Worm (Caenorhabditis elegans): ENCODE data around the gene ceh-100.
"Not testable (repeated sequence)": the region's sequence is repeated elsewhere in the genome, so short reads cannot be mapped to it uniquely, and the experiment has no call there.

The ceh-100 gene

DNA sequence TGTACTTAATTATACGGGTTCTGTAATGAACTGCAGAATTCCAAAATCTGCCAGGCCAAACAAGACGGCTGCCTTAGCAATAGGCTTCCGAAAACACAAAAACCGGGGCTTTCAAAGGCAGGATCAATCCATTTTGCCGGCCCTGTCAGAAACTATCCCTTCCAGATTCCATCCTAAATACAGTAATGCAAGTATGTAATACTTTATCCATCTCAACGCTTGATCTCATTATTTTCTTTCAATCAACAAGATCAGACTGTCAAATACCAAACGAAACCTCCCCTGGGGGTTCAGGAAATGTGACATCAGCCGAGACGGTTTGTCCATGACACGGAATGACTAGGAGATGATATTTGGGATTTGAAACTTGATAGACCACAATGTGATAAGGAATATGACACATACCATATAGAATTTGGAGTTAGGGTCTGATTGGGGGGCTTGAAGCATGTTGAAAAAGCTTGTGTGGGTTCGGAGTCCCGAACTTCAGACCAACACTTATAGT, 22.7 kb upstream of the ceh-100 start:
- TF ChIP-seq cog-1 (tag; optimal IDR thresholded peaks at IDR 0.05): no peak
- no peak for TF ChIP-seq med-1 (GFP tag; optimal IDR thresholded peaks at IDR 0.05; ENCODE audit: insufficient read depth)
- no peak for TF ChIP-seq ztf-23 (GFP tag; IDR thresholded peaks at IDR 0.05)
- TF ChIP-seq ref-1 (GFP tag; conservative IDR thresholded peaks at IDR 0.05): no peak
- no peak for TF ChIP-seq tab-1 (GFP tag; IDR thresholded peaks at IDR 0.05)
- TF ChIP-seq flt-1 (GFP tag; IDR thresholded peaks at IDR 0.05): no peak
- no peak for TF ChIP-seq klf-2 (GFP tag; conservative IDR thresholded peaks at IDR 0.05)
- TF ChIP-seq ztf-29 (GFP tag; IDR thresholded peaks at IDR 0.05): no peak
- no peak for TF ChIP-seq T22C8.4 (GFP tag; IDR thresholded peaks at IDR 0.05)

DNA sequence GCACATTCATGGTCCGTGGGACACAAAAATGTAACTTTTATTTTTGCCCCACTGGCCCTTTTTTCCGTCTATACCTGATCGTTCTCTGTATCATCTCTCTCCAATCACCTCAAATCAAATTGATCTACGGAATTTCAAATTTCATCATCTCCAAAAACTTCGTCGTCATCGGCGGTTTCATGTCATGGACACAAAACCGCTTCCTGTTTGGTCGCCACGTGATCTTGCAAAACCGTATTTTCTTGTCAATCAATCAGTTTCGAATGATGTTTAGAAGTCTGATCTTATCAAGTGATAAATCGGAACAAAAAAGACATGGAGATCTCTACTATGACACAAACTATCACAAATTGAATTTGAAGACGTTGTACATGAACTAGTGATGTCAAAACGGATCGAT, 22.2 kb upstream of the ceh-100 start:
- TF ChIP-seq ztf-23 (GFP tag; IDR thresholded peaks at IDR 0.05) (no peak), flt-1 (GFP tag; IDR thresholded peaks at IDR 0.05) (no peak), ztf-29 (GFP tag; IDR thresholded peaks at IDR 0.05) (no peak), med-1 (GFP tag; optimal IDR thresholded peaks at IDR 0.05; ENCODE audit: insufficient read depth) (no peak), cog-1 (tag; optimal IDR thresholded peaks at IDR 0.05) (no peak), klf-2 (GFP tag; conservative IDR thresholded peaks at IDR 0.05) (no peak), tab-1 (GFP tag; IDR thresholded peaks at IDR 0.05) (no peak), T22C8.4 (GFP tag; IDR thresholded peaks at IDR 0.05) (no peak), ref-1 (GFP tag; conservative IDR thresholded peaks at IDR 0.05) (no peak)

DNA sequence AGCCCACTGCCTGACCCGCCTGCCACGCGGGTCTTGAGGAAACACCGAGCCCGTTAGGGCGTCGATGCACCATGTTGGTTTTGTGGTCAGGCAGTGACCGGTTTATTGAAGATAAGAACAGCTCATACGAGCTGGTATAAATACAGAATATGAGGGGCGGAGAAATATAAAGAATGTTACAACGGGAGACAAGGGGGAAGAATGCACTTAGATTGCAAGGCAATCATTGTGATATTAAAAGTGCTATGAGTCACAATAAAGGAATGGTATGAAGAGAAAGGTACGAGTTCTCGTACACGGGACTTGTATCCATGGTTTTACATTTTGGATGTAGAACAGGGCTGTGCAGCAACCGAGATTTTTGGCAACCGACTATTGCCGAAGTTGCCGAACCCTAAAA, 21.0 kb upstream of the ceh-100 start, which contains the start of gene Y38E10A.14:
Gene Y38E10A.14, minus strand, starts transcription at position 101 of the 400 bp plus-strand sequence.
- TF ChIP-seq ref-1 (GFP tag; conservative IDR thresholded peaks at IDR 0.05); ztf-29 (GFP tag; IDR thresholded peaks at IDR 0.05); ztf-23 (GFP tag; IDR thresholded peaks at IDR 0.05): not testable (repeated sequence)

DNA sequence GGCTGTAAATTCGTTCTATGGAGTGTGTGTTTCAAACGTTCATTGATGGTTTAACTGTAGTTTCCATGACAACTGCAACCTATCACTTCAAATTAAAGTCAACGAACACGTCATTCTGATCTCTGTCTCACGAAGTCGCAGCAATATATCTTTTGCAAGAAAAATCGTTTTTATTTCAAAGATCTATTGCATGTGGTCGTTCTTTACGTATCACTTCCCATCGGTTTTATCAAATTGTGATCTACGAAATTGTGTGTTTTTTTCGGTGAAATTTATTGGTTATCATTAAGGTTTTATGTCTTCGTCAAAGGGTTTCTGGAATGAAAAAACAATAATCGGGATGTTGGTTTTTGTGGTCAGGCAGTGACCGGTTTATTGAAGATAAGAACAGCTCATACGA, 19.4 kb upstream of the ceh-100 start:
- TF ChIP-seq tab-1 (GFP tag; IDR thresholded peaks at IDR 0.05) (no peak), T22C8.4 (GFP tag; IDR thresholded peaks at IDR 0.05) (no peak), cog-1 (tag; optimal IDR thresholded peaks at IDR 0.05) (no peak), flt-1 (GFP tag; IDR thresholded peaks at IDR 0.05) (no peak), med-1 (GFP tag; optimal IDR thresholded peaks at IDR 0.05; ENCODE audit: insufficient read depth) (no peak), ztf-23 (GFP tag; IDR thresholded peaks at IDR 0.05) (no peak), klf-2 (GFP tag; conservative IDR thresholded peaks at IDR 0.05) (no peak), ref-1 (GFP tag; conservative IDR thresholded peaks at IDR 0.05) (no peak), ztf-29 (GFP tag; IDR thresholded peaks at IDR 0.05) (no peak)

DNA sequence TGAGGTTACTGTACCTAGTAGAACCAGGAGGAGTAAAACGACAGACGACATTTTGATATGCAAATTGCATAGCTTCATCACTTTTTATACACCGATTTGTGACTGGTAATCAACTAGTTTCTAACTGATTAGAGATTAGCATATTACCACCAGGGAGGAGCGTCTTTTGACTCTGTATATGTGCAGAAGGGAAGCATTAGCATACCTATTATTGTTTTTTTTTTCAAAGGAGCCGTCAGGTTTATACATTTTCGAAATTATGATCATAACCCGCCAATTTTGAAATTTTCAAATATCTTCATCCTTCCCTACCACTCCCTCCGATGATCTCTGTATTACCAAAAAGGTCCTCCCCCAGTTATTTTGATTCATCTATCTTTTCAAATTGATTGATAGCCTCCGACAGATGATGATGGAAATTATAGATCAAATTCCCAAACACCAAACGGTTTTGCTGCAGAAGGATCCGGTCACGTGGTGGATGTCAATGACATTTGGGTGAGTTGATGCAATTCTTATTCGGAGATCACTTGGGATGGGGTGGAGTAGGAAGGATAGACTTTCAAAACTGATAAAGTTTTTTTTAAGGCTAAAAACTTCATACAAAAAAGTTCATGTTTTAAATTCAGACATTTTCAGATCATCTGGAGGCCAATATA, 18.6 kb upstream of the ceh-100 start, which contains the start of gene nspe-8:
Gene nspe-8, minus strand, starts transcription at position 51 of the 659 bp plus-strand sequence.
- TF ChIP-seq med-1 (GFP tag; optimal IDR thresholded peaks at IDR 0.05; ENCODE audit: insufficient read depth): no peak
- no peak for TF ChIP-seq flt-1 (GFP tag; IDR thresholded peaks at IDR 0.05)
- no peak for TF ChIP-seq cog-1 (tag; optimal IDR thresholded peaks at IDR 0.05)
- TF ChIP-seq T22C8.4 (GFP tag; IDR thresholded peaks at IDR 0.05): no peak
- no peak for TF ChIP-seq ztf-23 (GFP tag; IDR thresholded peaks at IDR 0.05)
- no peak for TF ChIP-seq ztf-29 (GFP tag; IDR thresholded peaks at IDR 0.05)
- no peak for TF ChIP-seq klf-2 (GFP tag; conservative IDR thresholded peaks at IDR 0.05)
- no peak for TF ChIP-seq ref-1 (GFP tag; conservative IDR thresholded peaks at IDR 0.05)
- no peak for TF ChIP-seq tab-1 (GFP tag; IDR thresholded peaks at IDR 0.05)

DNA sequence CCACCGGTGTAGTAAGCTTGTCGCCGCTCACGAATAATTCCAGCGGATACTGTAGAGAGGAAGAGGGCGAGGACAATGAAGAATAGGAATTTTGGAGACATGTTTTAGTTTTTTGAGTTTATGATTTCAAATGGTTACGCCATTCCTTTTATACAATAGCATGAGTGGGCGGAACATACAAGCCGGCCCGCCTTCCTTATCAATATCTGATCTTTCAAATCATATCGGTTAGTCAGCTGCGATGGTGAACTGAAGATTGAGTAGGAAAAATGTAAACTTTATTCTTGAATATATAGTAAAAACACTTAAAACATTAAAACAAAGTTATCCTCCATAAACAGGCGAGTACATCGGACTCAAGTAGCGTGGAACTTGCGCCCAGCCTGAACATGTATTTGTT, 17.3 kb upstream of the ceh-100 start, which contains the start of gene nspe-1:
Gene nspe-1, minus strand, starts transcription at position 101 of the 400 bp plus-strand sequence.
- TF ChIP-seq tab-1 (GFP tag; IDR thresholded peaks at IDR 0.05) (no peak), cog-1 (tag; optimal IDR thresholded peaks at IDR 0.05) (no peak), ztf-23 (GFP tag; IDR thresholded peaks at IDR 0.05) (no peak), ztf-29 (GFP tag; IDR thresholded peaks at IDR 0.05) (no peak), ref-1 (GFP tag; conservative IDR thresholded peaks at IDR 0.05) (no peak), med-1 (GFP tag; optimal IDR thresholded peaks at IDR 0.05; ENCODE audit: insufficient read depth) (no peak), T22C8.4 (GFP tag; IDR thresholded peaks at IDR 0.05) (no peak), klf-2 (GFP tag; conservative IDR thresholded peaks at IDR 0.05) (no peak), flt-1 (GFP tag; IDR thresholded peaks at IDR 0.05) (no peak)

DNA sequence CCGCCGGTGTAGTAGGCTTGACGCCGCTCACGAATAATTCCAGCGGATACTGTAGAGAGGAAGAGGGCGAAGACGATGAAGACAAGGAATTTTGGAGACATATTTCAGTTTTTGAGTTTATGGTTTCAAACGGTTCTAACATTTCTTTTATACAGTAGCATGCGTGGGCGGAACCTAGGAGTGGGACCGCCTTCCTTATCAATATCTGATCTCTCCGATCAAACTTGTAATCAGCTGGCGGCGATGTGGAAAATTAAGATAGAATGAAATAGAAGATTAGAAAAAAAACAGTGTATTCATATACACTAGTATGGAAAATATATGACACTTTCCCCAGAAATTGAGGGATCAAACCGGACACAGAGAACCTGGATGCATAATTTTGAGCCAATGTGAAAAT, 15.8 kb upstream of the ceh-100 start, which contains the start of gene nspe-2:
Gene nspe-2, minus strand, starts transcription at position 101 of the 400 bp plus-strand sequence.
- TF ChIP-seq T22C8.4 (GFP tag; IDR thresholded peaks at IDR 0.05): no peak
- no peak for TF ChIP-seq ztf-23 (GFP tag; IDR thresholded peaks at IDR 0.05)
- TF ChIP-seq flt-1 (GFP tag; IDR thresholded peaks at IDR 0.05): no peak
- no peak for TF ChIP-seq ztf-29 (GFP tag; IDR thresholded peaks at IDR 0.05)
- no peak for TF ChIP-seq ref-1 (GFP tag; conservative IDR thresholded peaks at IDR 0.05)
- no peak for TF ChIP-seq cog-1 (tag; optimal IDR thresholded peaks at IDR 0.05)
- no peak for TF ChIP-seq tab-1 (GFP tag; IDR thresholded peaks at IDR 0.05)
- TF ChIP-seq klf-2 (GFP tag; conservative IDR thresholded peaks at IDR 0.05): no peak
- TF ChIP-seq med-1 (GFP tag; optimal IDR thresholded peaks at IDR 0.05; ENCODE audit: insufficient read depth): no peak

DNA sequence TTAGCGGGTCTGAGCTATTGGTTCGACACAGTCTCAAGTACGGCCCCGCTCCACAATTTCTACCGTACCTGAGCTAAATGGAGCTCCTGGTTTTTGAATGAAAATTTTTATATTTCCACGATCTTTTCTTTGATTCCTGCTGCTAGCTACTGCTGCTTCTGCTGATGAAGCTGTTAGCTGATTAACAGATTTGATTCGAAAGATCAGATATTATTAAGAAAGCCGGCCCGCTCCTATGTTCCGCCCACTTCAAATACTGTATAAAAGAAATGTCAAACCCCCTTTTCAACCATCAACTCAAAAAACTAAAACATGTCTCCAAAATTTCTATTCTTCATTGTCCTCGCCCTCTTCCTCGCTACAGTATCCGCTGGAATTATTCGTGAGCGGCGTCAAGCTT, 14.1 kb upstream of the ceh-100 start, which contains the start of gene nspe-3:
Gene nspe-3, plus strand, starts transcription at position 301 of the 400 bp plus-strand sequence.
- TF ChIP-seq klf-2 (GFP tag; conservative IDR thresholded peaks at IDR 0.05) (no peak), ztf-23 (GFP tag; IDR thresholded peaks at IDR 0.05) (no peak), flt-1 (GFP tag; IDR thresholded peaks at IDR 0.05) (no peak), ztf-29 (GFP tag; IDR thresholded peaks at IDR 0.05) (no peak), ref-1 (GFP tag; conservative IDR thresholded peaks at IDR 0.05) (no peak), tab-1 (GFP tag; IDR thresholded peaks at IDR 0.05) (no peak), T22C8.4 (GFP tag; IDR thresholded peaks at IDR 0.05) (no peak), med-1 (GFP tag; optimal IDR thresholded peaks at IDR 0.05; ENCODE audit: insufficient read depth) (no peak), cog-1 (tag; optimal IDR thresholded peaks at IDR 0.05) (no peak)

DNA sequence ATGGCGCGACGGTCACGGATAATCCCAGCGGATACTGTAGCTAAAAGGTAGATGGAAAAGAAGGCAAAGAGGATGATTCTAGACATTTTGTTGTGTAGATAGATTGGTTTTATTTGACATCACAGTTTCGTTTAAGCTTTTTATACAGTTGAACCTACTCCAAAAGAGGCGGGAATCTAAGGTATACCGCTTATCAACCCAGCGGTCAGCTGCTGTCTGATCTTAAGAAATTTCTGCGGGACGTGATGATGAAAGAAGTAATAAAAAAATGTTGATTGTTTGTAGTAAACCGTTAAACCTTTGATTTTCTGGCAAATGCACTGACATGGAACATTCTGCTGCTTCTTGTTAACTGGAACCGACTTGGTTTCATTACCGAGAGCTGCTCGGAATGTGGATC, 12.6 kb upstream of the ceh-100 start, which contains the start of gene nspe-6:
Gene nspe-6, minus strand, starts transcription at position 101 of the 400 bp plus-strand sequence.
- TF ChIP-seq tab-1 (GFP tag; IDR thresholded peaks at IDR 0.05) (no peak), ztf-23 (GFP tag; IDR thresholded peaks at IDR 0.05) (no peak), med-1 (GFP tag; optimal IDR thresholded peaks at IDR 0.05; ENCODE audit: insufficient read depth) (no peak), ztf-29 (GFP tag; IDR thresholded peaks at IDR 0.05) (no peak), klf-2 (GFP tag; conservative IDR thresholded peaks at IDR 0.05) (no peak), T22C8.4 (GFP tag; IDR thresholded peaks at IDR 0.05) (no peak), ref-1 (GFP tag; conservative IDR thresholded peaks at IDR 0.05) (no peak), cog-1 (tag; optimal IDR thresholded peaks at IDR 0.05) (no peak), flt-1 (GFP tag; IDR thresholded peaks at IDR 0.05) (no peak)

Data from whole organism, midembryonic.